Worm (Caenorhabditis elegans): ENCODE results near the gene C44C1.6.

Gene C44C1.6

DNA sequence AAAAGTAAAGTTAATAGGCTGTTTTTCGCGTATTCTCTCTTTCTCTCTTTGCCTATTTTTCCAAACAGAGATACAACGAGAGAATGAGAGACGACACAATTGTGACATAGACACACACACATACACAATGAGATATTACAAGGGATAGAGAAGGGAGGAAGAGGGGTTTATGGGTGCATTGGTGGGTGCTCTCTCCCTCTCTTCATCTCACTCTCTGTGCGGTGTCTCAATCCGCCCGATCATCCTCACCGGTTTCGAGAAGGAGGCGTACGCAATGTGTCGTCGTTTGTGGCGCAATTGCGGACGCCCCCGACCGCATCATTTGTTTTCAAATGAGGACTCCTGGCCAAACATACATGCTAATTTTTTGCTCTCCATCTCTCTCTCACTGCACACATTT is 20.6 kb downstream of the C44C1.6 start:
- TF ChIP-seq tra-4 (tag; optimal IDR thresholded peaks at IDR 0.05), result no peak
- TF ChIP-seq hmbx-1 (tag; optimal IDR thresholded peaks at IDR 0.05), result no peak
- TF ChIP-seq hmg-4 (GFP tag; optimal IDR thresholded peaks at IDR 0.05), result peak; percentile 98
- peak; percentile 64 for TF ChIP-seq scrt-1 (GFP tag; IDR thresholded peaks at IDR 0.05)
- TF ChIP-seq flt-1 (GFP tag; IDR thresholded peaks at IDR 0.05), result peak; percentile 57; the same call in 1 of the 2 replicates
- peak; percentile 38 for TF ChIP-seq ceh-36 (tag; optimal IDR thresholded peaks at IDR 0.05)
- peak; percentile 25; the same call in 1 of the 2 replicates for TF ChIP-seq tbx-11 (GFP tag; IDR thresholded peaks at IDR 0.05)
- no peak for TF ChIP-seq tbx-37 (GFP tag; conservative IDR thresholded peaks at IDR 0.05)
- peak; percentile 67 for TF ChIP-seq aly-1 (tag; optimal IDR thresholded peaks at IDR 0.05)
- TF ChIP-seq B0310.2 (tag; optimal IDR thresholded peaks at IDR 0.05), result peak; percentile 36
- peak; percentile 68; the same call in 1 of the 2 replicates for TF ChIP-seq sea-1 (GFP tag; conservative IDR thresholded peaks at IDR 0.05)
- TF ChIP-seq hnd-1 (tag; optimal IDR thresholded peaks at IDR 0.05), result peak; percentile 10
- no peak for TF ChIP-seq ama-1 (optimal IDR thresholded peaks at IDR 0.05)
- peak; percentile 23; the same call in 1 of the 2 replicates for TF ChIP-seq pes-1 (GFP tag; IDR thresholded peaks at IDR 0.05)
- peak; percentile 69 for TF ChIP-seq ets-7 (tag; optimal IDR thresholded peaks at IDR 0.05)
- TF ChIP-seq F13C5.2 (tag; optimal IDR thresholded peaks at IDR 0.05), result peak; percentile 95
- no peak for TF ChIP-seq ceh-13 (GFP tag; optimal IDR thresholded peaks at IDR 0.05)

DNA sequence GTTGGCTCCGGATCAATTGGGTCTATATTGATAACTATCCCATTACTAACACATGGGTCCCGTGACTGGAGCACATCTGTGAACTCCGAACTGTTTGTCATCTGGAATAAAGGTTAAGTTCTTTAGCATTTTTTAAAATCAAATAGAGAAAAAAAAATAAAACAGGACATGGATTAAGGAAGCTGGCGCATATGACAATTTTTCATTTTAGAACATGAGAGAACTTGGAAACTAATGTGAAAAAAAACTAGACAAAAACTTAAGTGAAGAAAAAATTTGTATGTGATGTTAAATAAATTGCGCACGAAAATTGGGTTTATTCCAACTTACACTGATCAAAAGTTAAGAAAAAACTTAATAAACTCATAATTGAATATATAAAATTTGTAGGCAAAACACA is 21.3 kb downstream of the C44C1.6 start, which contains the start of gene sms-2:
TSS of gene sms-2 (minus strand) at position 101 of the 400 bp plus-strand sequence.
- TF ChIP-seq tra-4 (tag; optimal IDR thresholded peaks at IDR 0.05) (no peak), hmg-4 (GFP tag; optimal IDR thresholded peaks at IDR 0.05) (no peak), F13C5.2 (tag; optimal IDR thresholded peaks at IDR 0.05) (no peak), pes-1 (GFP tag; IDR thresholded peaks at IDR 0.05) (no peak), ets-7 (tag; optimal IDR thresholded peaks at IDR 0.05) (no peak), ceh-13 (GFP tag; optimal IDR thresholded peaks at IDR 0.05) (no peak), ama-1 (optimal IDR thresholded peaks at IDR 0.05) (no peak), aly-1 (tag; optimal IDR thresholded peaks at IDR 0.05) (no peak), sea-1 (GFP tag; conservative IDR thresholded peaks at IDR 0.05) (no peak), scrt-1 (GFP tag; IDR thresholded peaks at IDR 0.05) (no peak), ceh-36 (tag; optimal IDR thresholded peaks at IDR 0.05) (no peak)

DNA sequence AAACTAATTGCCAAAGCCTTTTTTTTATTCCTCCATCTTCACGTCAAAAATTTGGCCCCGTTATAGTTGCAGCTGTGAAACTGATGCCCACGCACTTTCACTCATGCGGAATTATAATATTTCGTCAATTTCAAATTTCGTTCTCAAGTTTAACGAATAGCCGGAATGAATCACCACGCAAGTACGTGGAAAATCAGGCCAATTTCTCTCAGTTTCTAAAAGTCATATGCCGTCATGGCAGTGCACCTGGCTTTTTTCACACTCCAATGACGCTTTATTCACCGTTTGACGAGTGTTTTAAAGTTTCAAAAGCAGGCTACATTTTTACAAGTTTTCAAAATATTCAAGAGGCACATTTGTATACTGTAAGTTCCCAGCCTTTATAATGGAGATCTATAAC is 22.2 kb downstream of the C44C1.6 start:
- TF ChIP-seq pes-1 (GFP tag; IDR thresholded peaks at IDR 0.05) (no peak), ets-7 (tag; optimal IDR thresholded peaks at IDR 0.05) (no peak)

DNA sequence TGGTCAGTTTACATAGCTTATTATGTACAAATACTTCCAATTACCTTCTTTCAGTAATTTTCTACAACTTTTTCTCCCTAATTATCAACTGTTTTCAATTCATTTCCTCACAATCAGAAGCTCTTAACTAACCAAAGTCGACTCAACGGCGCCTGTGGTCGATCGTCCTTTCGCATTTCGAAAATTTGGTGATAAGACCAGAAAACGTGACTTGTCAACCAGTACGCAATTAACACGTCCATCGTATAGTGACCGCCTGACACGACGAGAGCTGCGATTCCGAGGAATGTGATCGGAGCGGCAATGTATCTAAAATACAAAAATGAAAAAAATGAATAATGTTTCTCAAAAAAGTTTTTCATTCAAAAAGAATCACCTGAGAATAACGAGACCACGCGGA is 24.4 kb downstream of the C44C1.6 start:
- TF ChIP-seq F13C5.2 (tag; optimal IDR thresholded peaks at IDR 0.05), result no peak
- TF ChIP-seq aly-1 (tag; optimal IDR thresholded peaks at IDR 0.05), result no peak
- no peak for TF ChIP-seq hmg-4 (GFP tag; optimal IDR thresholded peaks at IDR 0.05)
- TF ChIP-seq pes-1 (GFP tag; IDR thresholded peaks at IDR 0.05), result no peak
- TF ChIP-seq scrt-1 (GFP tag; IDR thresholded peaks at IDR 0.05), result no peak
- TF ChIP-seq flt-1 (GFP tag; IDR thresholded peaks at IDR 0.05), result no peak
- TF ChIP-seq ama-1 (optimal IDR thresholded peaks at IDR 0.05), result no peak
- TF ChIP-seq hmbx-1 (tag; optimal IDR thresholded peaks at IDR 0.05), result no peak
- no peak for TF ChIP-seq tbx-37 (GFP tag; conservative IDR thresholded peaks at IDR 0.05)
- TF ChIP-seq hnd-1 (tag; optimal IDR thresholded peaks at IDR 0.05), result no peak
- TF ChIP-seq B0310.2 (tag; optimal IDR thresholded peaks at IDR 0.05), result no peak
- TF ChIP-seq ceh-36 (tag; optimal IDR thresholded peaks at IDR 0.05), result no peak
- TF ChIP-seq ceh-13 (GFP tag; optimal IDR thresholded peaks at IDR 0.05), result no peak
- no peak for TF ChIP-seq ets-7 (tag; optimal IDR thresholded peaks at IDR 0.05)

DNA sequence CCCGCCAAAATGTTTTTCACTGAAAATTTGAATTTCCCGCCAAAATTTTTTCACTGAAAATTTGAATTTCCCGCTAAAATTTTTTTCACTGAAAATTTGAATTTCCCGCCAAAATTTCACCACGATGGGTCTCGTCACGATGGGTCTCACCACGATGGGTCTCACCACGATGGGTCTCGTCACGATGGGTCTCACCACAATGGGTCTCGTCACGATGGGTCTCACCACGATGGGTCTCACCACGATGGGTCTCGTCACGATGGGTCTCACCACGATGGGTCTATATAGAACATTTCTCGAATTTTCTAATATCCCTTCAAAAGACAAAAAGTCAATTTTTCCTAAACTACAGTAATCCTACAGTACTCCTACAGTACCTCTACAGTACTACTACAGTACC is 26.4 kb downstream of the C44C1.6 start:
- TF ChIP-seq pes-1 (GFP tag; IDR thresholded peaks at IDR 0.05) (peak; percentile 47; the same call in 1 of the 2 replicates), flt-1 (GFP tag; IDR thresholded peaks at IDR 0.05) (0 out of 2 replicates have a peak, but pooled peaks have one; percentile 39)

ce11 chrX:938269-938883 is 31.7 kb downstream of the C44C1.6 start, which contains the start of gene F53H8.3:
F53H8.3 (plus strand) TSS chrX:938543.
- TF ChIP-seq B0310.2 (tag; optimal IDR thresholded peaks at IDR 0.05) (no peak), ceh-13 (GFP tag; optimal IDR thresholded peaks at IDR 0.05) (no peak), scrt-1 (GFP tag; IDR thresholded peaks at IDR 0.05) (no peak), tbx-11 (GFP tag; IDR thresholded peaks at IDR 0.05) (no peak), tra-4 (tag; optimal IDR thresholded peaks at IDR 0.05) (no peak), flt-1 (GFP tag; IDR thresholded peaks at IDR 0.05) (no peak), tbx-37 (GFP tag; conservative IDR thresholded peaks at IDR 0.05) (no peak), aly-1 (tag; optimal IDR thresholded peaks at IDR 0.05) (no peak), ceh-36 (tag; optimal IDR thresholded peaks at IDR 0.05) (no peak), pes-1 (GFP tag; IDR thresholded peaks at IDR 0.05) (no peak), hnd-1 (tag; optimal IDR thresholded peaks at IDR 0.05) (no peak), ets-7 (tag; optimal IDR thresholded peaks at IDR 0.05) (no peak), ama-1 (optimal IDR thresholded peaks at IDR 0.05) (no peak), F13C5.2 (tag; optimal IDR thresholded peaks at IDR 0.05) (no peak), hmg-4 (GFP tag; optimal IDR thresholded peaks at IDR 0.05) (no peak), sea-1 (GFP tag; conservative IDR thresholded peaks at IDR 0.05) (no peak)

DNA sequence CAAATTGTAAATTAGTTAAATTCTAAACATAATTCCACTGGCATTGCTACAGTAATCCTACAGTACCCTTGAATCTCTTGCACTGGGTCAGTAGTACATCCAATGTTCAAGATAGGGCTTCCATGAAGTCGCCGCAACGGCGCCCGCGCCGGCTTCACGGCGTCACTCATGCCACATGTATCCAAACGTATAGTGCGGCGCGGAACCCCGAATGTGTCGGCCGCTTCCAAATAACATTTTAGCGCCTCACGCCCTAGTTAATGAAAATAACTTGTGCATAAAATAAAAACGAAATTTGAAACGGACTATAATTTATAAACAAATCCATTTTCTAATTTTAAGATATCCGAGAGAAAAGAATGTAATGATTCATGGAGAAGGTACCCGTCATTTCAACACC is 34.1 kb downstream of the C44C1.6 start:
- TF ChIP-seq F13C5.2 (tag; optimal IDR thresholded peaks at IDR 0.05), result no peak
- TF ChIP-seq B0310.2 (tag; optimal IDR thresholded peaks at IDR 0.05), result no peak
- TF ChIP-seq sea-1 (GFP tag; conservative IDR thresholded peaks at IDR 0.05), result no peak
- no peak for TF ChIP-seq aly-1 (tag; optimal IDR thresholded peaks at IDR 0.05)
- no peak for TF ChIP-seq hnd-1 (tag; optimal IDR thresholded peaks at IDR 0.05)
- TF ChIP-seq tra-4 (tag; optimal IDR thresholded peaks at IDR 0.05), result no peak
- TF ChIP-seq scrt-1 (GFP tag; IDR thresholded peaks at IDR 0.05), result no peak

ce11 chrX:933504-933903 is 36.6 kb downstream of the C44C1.6 start, which contains the start of gene F35H12.1:
F35H12.1 (plus strand) TSS chrX:933804.
- no peak for TF ChIP-seq tbx-11 (GFP tag; IDR thresholded peaks at IDR 0.05)
- TF ChIP-seq tra-4 (tag; optimal IDR thresholded peaks at IDR 0.05), result no peak
- no peak for TF ChIP-seq ets-7 (tag; optimal IDR thresholded peaks at IDR 0.05)

Measured in whole organism, early embryonic.